Fruit fly (Drosophila melanogaster) whole organism, adult: ENCODE results near the gene Cyp313a2.

Source experiments
- CG11617 ChIP-seq: fragments of 200-800 bp; sonication (Bioruptor generic); optimal IDR thresholded peaks from 2 replicates; lab custom pipeline; 2017; ENCODE audit warnings: mild to moderate bottlenecking, missing biosample characterization, missing genetic modification reagents, missing genetic modification characterization
- CG12768 ChIP-seq: fragments of 200-800 bp; sonication (Bioruptor generic); optimal IDR thresholded peaks from 2 replicates; lab custom pipeline; 2017; ENCODE audit warnings: missing biosample characterization, missing genetic modification characterization, mild to moderate bottlenecking, moderate library complexity, missing genetic modification reagents
- CG14711 ChIP-seq: fragments of 200-800 bp; sonication (Bioruptor generic); optimal IDR thresholded peaks from 2 replicates; lab custom pipeline; 2018; ENCODE audit warnings: missing biosample characterization, mild to moderate bottlenecking, missing genetic modification characterization, moderate library complexity
- CG1620 ChIP-seq: fragments of 200-800 bp; sonication (Bioruptor generic); optimal IDR thresholded peaks from 2 replicates; lab custom pipeline; 2016; ENCODE audit warnings: missing biosample characterization, missing genetic modification characterization
- CG33017 ChIP-seq: fragments of 200-800 bp; sonication (Bioruptor generic); optimal IDR thresholded peaks from 2 replicates; lab custom pipeline; 2018; ENCODE audit warnings: missing biosample characterization, mild to moderate bottlenecking, missing genetic modification characterization, moderate library complexity
- CG5204 ChIP-seq: fragments of 200-800 bp; sonication (Bioruptor generic); optimal IDR thresholded peaks from 2 replicates; lab custom pipeline; 2016; ENCODE audit warnings: missing biosample characterization, missing genetic modification characterization
- CG7045 ChIP-seq: fragments of 200-800 bp; sonication (Bioruptor generic); optimal IDR thresholded peaks from 2 replicates; lab custom pipeline; 2017; ENCODE audit warnings: missing biosample characterization, mild to moderate bottlenecking, missing genetic modification characterization
- CG7101 ChIP-seq: fragments of 200-800 bp; sonication (Bioruptor generic); optimal IDR thresholded peaks from 2 replicates; lab custom pipeline; 2018; ENCODE audit warnings: missing biosample characterization, mild to moderate bottlenecking, missing genetic modification characterization, moderate library complexity
- Clk ChIP-seq: fragments of 200-800 bp; sonication (Bioruptor generic); optimal IDR thresholded peaks from 2 replicates; lab custom pipeline; 2017; ENCODE audit warnings: missing biosample characterization, missing genetic modification characterization
- Crg-1 ChIP-seq: fragments of 200-800 bp; sonication (Bioruptor generic); optimal IDR thresholded peaks from 2 replicates; lab custom pipeline; 2016; ENCODE audit warnings: missing biosample characterization, missing genetic modification characterization
- Hr96 ChIP-seq: fragments of 200-800 bp; sonication (Bioruptor generic); optimal IDR thresholded peaks from 2 replicates; lab custom pipeline; 2016; ENCODE audit warnings: missing biosample characterization, missing genetic modification characterization
- Mnt ChIP-seq: fragments of 200-800 bp; sonication (Bioruptor generic); optimal IDR thresholded peaks from 2 replicates; lab custom pipeline; 2016; ENCODE audit warnings: missing biosample characterization, mild to moderate bottlenecking, missing genetic modification characterization
- bab1 ChIP-seq: fragments of 200-800 bp; sonication (Bioruptor generic); optimal IDR thresholded peaks from 3 replicates; lab custom pipeline; 2019; ENCODE audit warnings: missing biosample characterization, mild to moderate bottlenecking, missing genetic modification characterization, moderate library complexity
- cic ChIP-seq: fragments of 200-800 bp; sonication (Bioruptor generic); optimal IDR thresholded peaks from 2 replicates; lab custom pipeline; 2017; ENCODE audit warnings: missing biosample characterization, mild to moderate bottlenecking, missing genetic modification characterization, moderate library complexity
- cnc ChIP-seq, 2 experiments: fragments of >200 bp; optimal IDR thresholded peaks; 2 replicates each; lab custom pipeline; 2017
- kay ChIP-seq: fragments of 200-800 bp; sonication (Bioruptor generic); peaks from one replicate; lab custom pipeline; 2016; ENCODE audit warnings: missing biosample characterization, missing genetic modification characterization, borderline replicate concordance
- ovo ChIP-seq: fragments of 200-800 bp; sonication (Bioruptor generic); optimal IDR thresholded peaks from 2 replicates; lab custom pipeline; 2016; ENCODE audit warnings: missing biosample characterization, missing genetic modification characterization
- pad ChIP-seq: fragments of 200-800 bp; sonication (Bioruptor generic); optimal IDR thresholded peaks from 3 replicates; lab custom pipeline; 2017; ENCODE audit warnings: missing biosample characterization, missing genetic modification characterization, mild to moderate bottlenecking, moderate library complexity, missing genetic modification reagents
- tj ChIP-seq: fragments of 200-800 bp; sonication (Bioruptor generic); optimal IDR thresholded peaks from 3 replicates; lab custom pipeline; 2017; ENCODE audit warnings: missing biosample characterization, mild to moderate bottlenecking, missing genetic modification characterization, moderate library complexity
- toe ChIP-seq: fragments of 200-800 bp; sonication (Bioruptor generic); optimal IDR thresholded peaks from 2 replicates; lab custom pipeline; 2016; ENCODE audit warnings: missing biosample characterization, missing genetic modification characterization

Cyp313a2 gene

DNA sequence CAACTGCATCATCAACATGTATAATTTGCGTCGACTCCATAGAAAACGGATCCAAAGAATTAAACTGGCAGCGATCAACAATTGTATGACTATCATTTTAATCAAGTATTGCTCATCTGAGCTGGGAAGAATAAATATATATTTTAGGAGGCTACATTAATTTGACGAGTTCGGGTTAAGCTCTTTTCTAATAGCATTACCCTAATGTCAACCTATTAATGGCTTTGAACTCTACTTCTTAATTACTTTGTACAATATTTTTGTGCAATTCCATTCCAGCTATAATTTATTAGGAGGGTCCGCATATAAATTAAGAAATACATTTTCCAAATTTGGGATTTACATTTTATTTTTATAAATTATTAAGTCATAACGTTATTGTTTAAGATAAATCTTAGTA is at the start of gene Cyp313a2:
Gene Cyp313a2, minus strand, starts transcription at position 101 of the 400 bp plus-strand sequence.
- TF ChIP-seq CG12768 (no peak), cnc (optimal IDR thresholded peaks at IDR 0.05; lab: Kevin White, UChicago) (no peak), pad (no peak), CG11617 (no peak), CG14711 (tag; lab: Kevin White, UChicago) (no peak), CG5204 (GFP tag; lab: Kevin White, UChicago) (no peak), CG7101 (tag; lab: Kevin White, UChicago) (no peak), kay (GFP tag; lab: Kevin White, UChicago) (no peak), tj (GFP tag; lab: Kevin White, UChicago) (no peak), CG1620 (GFP tag; lab: Kevin White, UChicago) (no peak), CG7045 (GFP tag; lab: Kevin White, UChicago) (no peak), bab1 (GFP tag; lab: Kevin White, UChicago) (no peak), Clk (no peak), CG33017 (no peak), cic (GFP tag; lab: Kevin White, UChicago) (no peak)

- no peak for TF ChIP-seq CG14711 (tag; lab: Kevin White, UChicago)
- no peak for TF ChIP-seq pad
- no peak for TF ChIP-seq Crg-1 (GFP tag; lab: Kevin White, UChicago)
- no peak for TF ChIP-seq Clk
- TF ChIP-seq tj (GFP tag; lab: Kevin White, UChicago), result no peak
- TF ChIP-seq CG7045 (GFP tag; lab: Kevin White, UChicago), result no peak
- TF ChIP-seq Hr96, result no peak
Observed at dm6 chr3R:12285589-12285988, 48.9 kb upstream of the Cyp313a2 start.

DNA sequence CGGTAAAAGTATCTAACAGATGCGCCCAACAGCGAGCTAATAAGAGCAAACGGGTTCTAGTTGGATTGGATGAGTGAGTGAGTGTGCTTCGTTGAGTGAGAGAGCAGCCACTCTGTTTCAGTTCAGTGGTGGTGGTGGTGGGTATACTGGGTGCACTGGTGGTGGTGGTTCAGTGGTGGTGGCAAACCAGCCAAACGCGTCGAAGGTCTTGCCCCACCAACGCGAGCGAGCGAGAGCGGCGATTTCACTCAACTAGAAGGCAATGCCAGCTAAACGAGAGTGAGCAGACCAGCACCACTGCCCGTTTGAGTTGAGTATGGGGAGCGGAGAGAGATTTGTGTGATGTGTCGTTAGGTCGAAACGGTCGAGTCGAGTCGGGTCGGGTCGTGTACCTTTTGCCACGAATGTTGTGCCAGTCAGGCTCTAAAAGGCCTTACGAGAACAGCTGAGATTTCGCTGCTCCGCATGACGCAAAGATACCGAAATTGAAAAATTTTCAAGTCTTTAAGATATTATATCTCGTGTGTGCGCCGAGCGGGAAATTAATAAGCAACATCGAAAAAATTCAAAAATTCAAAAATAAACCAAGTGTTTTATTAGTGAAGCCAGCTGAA is 44.1 kb upstream of the Cyp313a2 start:
- TF ChIP-seq CG14711 (tag; lab: Kevin White, UChicago) (no peak), cic (GFP tag; lab: Kevin White, UChicago) (no peak), Mnt (GFP tag; lab: Kevin White, UChicago) (no peak), tj (GFP tag; lab: Kevin White, UChicago) (no peak), CG11617 (no peak), CG12768 (no peak), CG7101 (tag; lab: Kevin White, UChicago) (no peak), CG7045 (GFP tag; lab: Kevin White, UChicago) (no peak), Hr96 (no peak), CG33017 (peak; percentile 27), Clk (no peak), pad (peak; percentile 95), CG5204 (GFP tag; lab: Kevin White, UChicago) (no peak), toe (GFP tag; lab: Kevin White, UChicago) (no peak)

DNA sequence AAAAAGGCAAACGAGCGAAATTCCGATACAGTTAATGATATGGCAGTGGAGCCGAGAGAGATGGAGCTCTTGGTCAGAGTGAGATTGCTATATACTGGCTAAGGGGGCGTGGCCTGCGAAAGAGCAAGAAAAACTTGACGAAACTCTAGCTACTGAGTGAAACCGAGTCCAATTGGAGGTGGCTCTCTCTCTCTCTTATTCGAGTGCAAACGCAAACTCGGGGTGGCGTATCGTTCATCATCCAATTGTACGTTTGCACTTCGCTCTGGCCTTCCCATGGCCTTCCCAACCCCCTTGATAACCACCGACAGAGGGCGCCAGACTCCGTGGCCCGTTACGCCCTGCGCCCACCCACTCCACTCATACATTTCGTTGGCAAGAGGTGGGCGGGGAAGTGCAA is 42.3 kb upstream of the Cyp313a2 start:
- TF ChIP-seq CG12768 (peak; percentile 47), Clk (no peak), Hr96 (no peak), CG11617 (no peak), cnc (optimal IDR thresholded peaks at IDR 0.05; lab: Kevin White, UChicago) (no peak), CG7101 (tag; lab: Kevin White, UChicago) (no peak), toe (GFP tag; lab: Kevin White, UChicago) (no peak), CG33017 (no peak), CG14711 (tag; lab: Kevin White, UChicago) (no peak), Crg-1 (GFP tag; lab: Kevin White, UChicago) (no peak), CG1620 (GFP tag; lab: Kevin White, UChicago) (no peak), tj (GFP tag; lab: Kevin White, UChicago) (no peak), pad (peak; percentile 64)

- TF ChIP-seq CG7045 (GFP tag; lab: Kevin White, UChicago) (no peak), pad (no peak), toe (GFP tag; lab: Kevin White, UChicago) (no peak), Mnt (GFP tag; lab: Kevin White, UChicago) (no peak), cnc (optimal IDR thresholded peaks at IDR 0.05; lab: Kevin White, UChicago) (no peak), CG33017 (no peak), kay (GFP tag; lab: Kevin White, UChicago) (no peak), cic (GFP tag; lab: Kevin White, UChicago) (no peak), CG11617 (no peak), tj (GFP tag; lab: Kevin White, UChicago) (no peak), CG14711 (tag; lab: Kevin White, UChicago) (no peak), Clk (no peak), bab1 (GFP tag; lab: Kevin White, UChicago) (no peak), ovo (no peak), Hr96 (no peak)
Observed at dm6 chr3R:12272826-12273225, 36.1 kb upstream of the Cyp313a2 start, which contains the start of gene Sfp87B. Gene Sfp87B (plus strand): TSS chr3R:12273126.

DNA sequence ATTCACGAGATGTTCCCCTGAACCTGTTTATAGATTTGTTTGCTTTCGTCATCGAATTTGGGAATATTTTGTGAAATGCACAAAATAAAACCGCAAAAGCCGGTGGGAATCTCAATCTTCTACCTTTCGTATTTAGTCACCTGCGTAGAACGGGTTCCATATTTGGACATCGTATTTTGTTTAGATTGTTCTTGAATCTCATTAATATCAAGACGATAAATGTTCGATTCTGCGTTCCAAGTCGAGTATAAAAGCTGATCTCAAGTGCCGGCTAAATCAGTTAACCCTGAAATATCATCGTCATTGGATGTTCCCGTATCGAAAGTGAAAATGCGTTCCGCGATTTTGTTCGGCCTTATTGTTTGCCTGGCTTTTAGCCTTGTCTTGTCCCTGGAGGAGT is 33.9 kb upstream of the Cyp313a2 start, which contains the start of gene CG17738:
Gene CG17738, plus strand, starts transcription at position 301 of the 400 bp plus-strand sequence.
- TF ChIP-seq cnc (optimal IDR thresholded peaks at IDR 0.05; lab: Kevin White, UChicago) (no peak), CG14711 (tag; lab: Kevin White, UChicago) (no peak), CG33017 (no peak), kay (GFP tag; lab: Kevin White, UChicago) (no peak), toe (GFP tag; lab: Kevin White, UChicago) (no peak), ovo (no peak), tj (GFP tag; lab: Kevin White, UChicago) (no peak), Hr96 (no peak), pad (no peak), bab1 (GFP tag; lab: Kevin White, UChicago) (no peak), cic (GFP tag; lab: Kevin White, UChicago) (no peak), CG1620 (GFP tag; lab: Kevin White, UChicago) (no peak), CG12768 (no peak), CG7101 (tag; lab: Kevin White, UChicago) (no peak)
